Worm (Caenorhabditis elegans) whole organism, dauer: ENCODE measurements around the gene T26A5.2.

ENCODE experiments used
- unc-62 ChIP-seq: sonication (generic microtip); optimal IDR thresholded peaks from 2 replicates; lab custom pipeline; 2017; ENCODE audit warnings: missing biosample characterization, missing genetic modification reagents, missing genetic modification characterization

T26A5.2 gene

DNA sequence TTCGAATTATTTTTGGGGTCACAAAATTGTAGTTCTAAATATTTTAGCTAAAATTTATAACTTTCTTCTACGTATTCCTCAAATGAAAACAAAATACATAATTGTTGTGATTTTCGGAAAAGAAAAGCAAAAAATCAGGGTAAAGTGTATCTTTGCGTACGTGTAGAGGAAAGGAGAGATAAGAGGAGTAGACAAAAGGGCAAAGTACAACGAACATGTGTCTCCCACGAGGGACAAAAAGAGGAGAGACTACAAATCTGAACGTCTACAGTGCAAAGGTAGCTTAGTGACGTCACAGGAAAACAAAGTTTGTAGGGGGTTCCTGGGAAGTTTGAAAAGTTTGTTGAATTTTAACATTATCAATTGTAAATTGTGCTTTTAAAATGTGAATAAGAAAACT, 19.6 kb upstream of the T26A5.2 start:
- no peak for TF ChIP-seq unc-62 (GFP tag; lab: Kevin White, UChicago)

DNA sequence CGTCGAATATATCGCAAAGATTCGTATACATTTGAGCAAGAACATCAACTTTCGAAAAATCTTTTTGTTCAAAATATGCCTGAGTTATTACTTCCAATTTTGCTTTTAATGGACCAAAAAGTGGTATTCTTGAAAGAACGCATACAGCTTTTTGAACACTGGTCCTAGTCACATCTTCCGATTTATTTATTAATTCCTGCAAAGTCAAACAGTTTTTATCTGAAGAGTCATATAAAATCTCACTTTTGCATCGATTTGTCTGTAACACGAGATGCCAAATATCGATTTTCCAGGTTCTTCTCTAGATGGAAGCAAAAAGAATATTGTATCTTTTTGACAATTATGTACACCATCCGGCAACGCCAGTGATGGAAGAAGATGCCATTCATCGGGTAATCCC, 17.3 kb upstream of the T26A5.2 start:
- no peak for TF ChIP-seq unc-62 (GFP tag; lab: Kevin White, UChicago)

DNA sequence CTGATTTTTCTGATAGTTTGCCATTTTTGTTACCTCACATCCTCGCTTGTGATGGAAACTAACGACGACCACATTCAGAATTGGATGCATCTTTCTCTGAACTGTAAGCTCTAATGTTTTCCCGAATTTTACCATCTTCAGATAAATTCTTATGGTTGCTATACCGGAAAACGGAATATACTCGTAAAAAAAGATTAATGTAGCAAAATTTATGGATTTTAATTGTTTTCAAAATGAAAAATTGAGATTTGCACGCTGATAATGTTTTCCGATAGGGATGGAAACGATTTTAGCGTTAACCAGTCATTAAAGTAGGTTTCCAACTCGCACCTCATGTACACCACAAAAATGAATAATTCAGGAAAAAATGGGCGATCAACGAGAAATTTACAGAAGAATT, 16.5 kb upstream of the T26A5.2 start, which contains the start of gene T26A5.6:
T26A5.6 (minus strand) TSS at position 101 of the 400 bp plus-strand sequence.
- TF ChIP-seq unc-62 (GFP tag; lab: Kevin White, UChicago) = no peak

DNA sequence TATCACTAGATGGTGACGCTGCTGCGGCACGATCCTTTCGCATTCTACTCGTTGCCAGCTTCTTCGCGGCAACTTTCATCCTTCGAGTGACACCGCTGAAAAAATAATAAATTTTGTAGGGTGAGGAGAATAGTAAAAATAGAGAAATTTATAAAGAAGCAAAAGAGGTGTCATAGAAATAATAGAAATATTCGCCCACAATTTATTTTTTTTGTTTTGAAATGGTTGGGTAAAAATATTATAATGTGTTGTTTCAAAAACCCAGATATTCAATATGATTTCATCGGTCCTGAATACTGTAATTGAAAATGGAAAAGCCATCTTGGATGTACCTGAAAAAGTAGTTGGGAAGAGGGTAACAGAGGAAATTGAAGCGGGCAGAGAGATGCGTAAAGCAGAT, 14.8 kb upstream of the T26A5.2 start, which contains the start of gene set-1:
set-1 (minus strand) TSS at position 101 of the 400 bp plus-strand sequence.
- TF ChIP-seq unc-62 (GFP tag; lab: Kevin White, UChicago) = no peak

DNA sequence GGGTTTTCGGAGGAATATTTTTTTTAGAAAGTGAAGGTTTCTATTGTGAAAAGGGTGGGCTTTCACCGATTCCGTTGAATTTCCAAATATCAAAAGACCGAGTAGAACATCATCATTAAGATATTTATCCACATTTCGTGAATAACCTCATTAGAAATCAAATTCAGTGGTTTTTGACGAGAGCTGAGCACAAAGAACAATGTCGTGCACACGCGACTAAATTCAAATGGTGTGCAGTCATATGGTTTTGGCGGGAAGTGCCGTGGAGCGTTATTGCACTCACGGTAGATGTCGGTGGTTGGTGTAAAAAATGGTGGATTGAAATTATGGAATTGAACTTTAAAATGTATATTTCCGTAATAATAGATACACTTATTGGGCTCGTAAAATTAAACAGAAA, 14.4 kb upstream of the T26A5.2 start:
- no peak for TF ChIP-seq unc-62 (GFP tag; lab: Kevin White, UChicago)

DNA sequence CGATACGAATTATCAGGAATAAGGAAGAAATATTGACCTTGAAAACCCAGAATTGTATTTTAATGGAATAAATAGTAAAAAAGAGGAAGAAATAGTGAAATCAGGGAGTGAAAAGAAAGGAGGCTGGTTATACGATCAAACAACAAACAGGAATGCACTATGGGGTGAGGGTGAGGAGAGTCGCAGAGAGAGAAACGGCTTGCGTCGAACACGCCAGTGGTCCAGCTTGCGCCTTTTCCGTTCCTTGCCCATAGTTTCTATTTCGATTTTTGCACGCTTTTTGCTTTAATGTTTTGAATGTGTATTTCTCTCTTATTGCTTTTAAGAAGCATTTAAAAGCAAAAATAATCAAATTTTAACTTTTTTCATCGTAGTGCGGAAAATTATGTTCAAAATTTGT, 13.4 kb upstream of the T26A5.2 start:
- no peak for TF ChIP-seq unc-62 (GFP tag; lab: Kevin White, UChicago)

DNA sequence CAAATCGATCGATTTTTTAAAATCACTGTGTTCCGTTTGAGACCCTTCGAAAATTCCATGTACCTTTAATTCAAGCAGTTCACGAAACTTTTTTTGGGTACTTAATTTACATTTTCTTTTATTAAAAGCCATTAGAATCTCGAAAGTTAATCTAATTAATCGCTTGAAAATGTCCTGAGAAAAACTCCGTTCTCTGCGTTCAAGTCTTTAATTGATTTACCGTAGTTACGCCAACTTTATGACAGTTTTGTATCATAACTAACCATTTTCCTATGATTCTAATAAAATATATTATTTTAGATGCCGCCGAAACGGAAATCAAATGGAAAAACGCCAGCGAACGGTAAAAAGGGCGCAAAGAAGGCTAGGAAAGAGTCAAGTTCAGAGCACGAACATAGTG, 12.9 kb upstream of the T26A5.2 start, which contains the start of gene jhdm-1:
jhdm-1 (plus strand) TSS at position 301 of the 400 bp plus-strand sequence.
- TF ChIP-seq unc-62 (GFP tag; lab: Kevin White, UChicago) = no peak

DNA sequence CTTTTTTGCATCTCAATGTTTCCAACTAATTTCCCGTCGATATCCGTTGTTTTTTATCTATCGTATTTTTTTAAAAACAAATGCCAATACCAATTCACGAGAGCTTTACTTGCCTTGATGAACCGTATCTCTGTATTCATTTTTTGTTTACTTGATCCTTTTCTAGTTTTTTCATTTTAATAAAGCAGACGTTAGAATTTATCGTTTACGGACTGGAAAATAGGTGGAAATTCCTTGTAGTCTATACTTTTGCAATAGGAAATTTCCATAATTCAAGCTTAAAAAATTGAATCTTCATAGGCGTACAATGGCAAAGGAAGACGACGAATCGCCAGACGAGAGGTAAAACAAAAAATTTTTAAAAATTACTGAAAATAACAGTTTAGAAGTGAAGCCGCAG, 7.3 kb upstream of the T26A5.2 start, which contains the start of gene algn-1:
algn-1 (plus strand) TSS at position 301 of the 400 bp plus-strand sequence.
- no peak for TF ChIP-seq unc-62 (GFP tag; lab: Kevin White, UChicago)

DNA sequence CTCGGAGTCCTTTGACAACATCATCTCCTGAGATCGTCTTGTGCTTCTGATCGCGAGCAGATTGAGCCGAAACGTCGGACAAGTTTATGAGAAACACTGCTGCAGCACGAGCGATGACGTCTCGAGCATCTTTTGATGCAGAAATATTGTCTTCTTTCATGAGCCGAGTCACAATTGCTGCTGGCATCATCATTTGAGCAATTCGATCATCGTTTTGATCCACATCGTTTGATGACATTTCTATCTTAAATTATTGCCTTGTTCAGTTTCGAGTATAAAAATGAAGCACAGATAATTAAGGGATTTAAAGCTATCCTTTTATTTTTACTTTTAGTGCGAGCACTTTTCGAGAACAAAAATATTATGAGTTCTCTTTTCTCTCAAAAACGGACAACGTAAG, 4.5 kb upstream of the T26A5.2 start, which contains the start of gene T26A5.8:
T26A5.8 (minus strand) TSS at position 247 of the 400 bp plus-strand sequence.
- TF ChIP-seq unc-62 (GFP tag; lab: Kevin White, UChicago) = no peak

DNA sequence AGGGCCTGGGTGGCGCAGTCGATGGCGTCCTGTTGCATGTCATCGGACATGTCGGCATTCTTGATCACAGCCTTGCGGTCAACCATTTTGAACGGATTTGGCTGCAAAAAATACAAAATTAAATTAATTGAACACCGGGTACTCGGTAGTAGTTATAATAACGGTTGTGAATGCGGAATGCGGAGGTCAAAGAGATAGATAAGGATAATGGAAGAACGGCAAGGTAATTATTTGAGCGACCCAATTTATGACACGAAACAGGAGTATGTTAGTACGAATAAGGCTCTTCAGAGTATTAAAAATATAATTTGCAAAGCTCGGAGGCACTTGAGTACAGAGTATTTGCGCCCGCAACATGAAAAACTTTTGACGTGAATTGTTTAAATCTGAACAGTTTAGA, 3.4 kb upstream of the T26A5.2 start, which contains the start of gene dlc-1:
dlc-1 (minus strand) TSS at position 101 of the 400 bp plus-strand sequence.
- TF ChIP-seq unc-62 (GFP tag; lab: Kevin White, UChicago) = no peak

DNA sequence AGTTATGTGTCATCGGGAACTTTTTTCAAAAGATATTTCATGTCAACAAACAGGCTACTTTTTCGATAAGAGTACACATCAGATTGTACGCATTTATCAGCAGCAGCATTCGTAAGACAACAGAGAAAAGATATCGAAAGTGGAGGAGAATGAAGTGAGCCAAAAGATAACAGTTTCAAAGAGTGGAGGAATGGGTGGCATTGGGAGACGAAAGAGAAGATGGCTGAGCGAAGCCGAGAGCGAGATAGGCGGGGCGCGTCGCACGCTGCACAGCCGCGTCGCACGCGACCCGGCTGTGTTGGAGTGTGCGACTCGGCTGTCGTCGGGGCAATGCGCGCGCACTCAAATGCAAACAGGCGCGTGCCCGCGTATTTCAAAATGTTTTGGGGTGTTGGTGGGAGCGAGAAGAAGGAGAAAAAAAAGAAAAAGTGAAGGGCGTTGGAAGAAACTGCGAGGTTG, 3.0 kb upstream of the T26A5.2 start:
- no peak for TF ChIP-seq unc-62 (GFP tag; lab: Kevin White, UChicago)

DNA sequence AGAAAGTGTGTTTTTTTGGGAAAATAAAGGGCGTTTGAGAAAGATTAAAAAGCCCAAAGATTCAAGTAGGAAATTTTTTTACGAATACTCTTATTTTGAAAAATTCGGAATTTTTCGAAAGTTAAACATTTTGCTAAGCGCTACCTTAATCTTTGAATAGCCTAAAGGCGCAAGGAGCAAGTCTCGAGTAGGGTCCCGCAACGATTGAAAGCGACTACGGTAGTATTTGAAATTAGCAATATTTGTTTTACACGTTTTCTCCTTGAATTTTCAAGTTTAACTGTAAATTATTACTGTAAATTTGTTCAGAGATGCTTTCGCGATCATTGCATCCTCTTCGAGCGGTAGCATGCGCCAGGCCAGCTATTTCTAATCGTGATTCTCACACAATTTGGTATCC, 2.2 kb upstream of the T26A5.2 start, which contains the start of gene nduf-2.2:
nduf-2.2 (plus strand) TSS at position 310 of the 400 bp plus-strand sequence.
- TF ChIP-seq unc-62 (GFP tag; lab: Kevin White, UChicago) = no peak

DNA sequence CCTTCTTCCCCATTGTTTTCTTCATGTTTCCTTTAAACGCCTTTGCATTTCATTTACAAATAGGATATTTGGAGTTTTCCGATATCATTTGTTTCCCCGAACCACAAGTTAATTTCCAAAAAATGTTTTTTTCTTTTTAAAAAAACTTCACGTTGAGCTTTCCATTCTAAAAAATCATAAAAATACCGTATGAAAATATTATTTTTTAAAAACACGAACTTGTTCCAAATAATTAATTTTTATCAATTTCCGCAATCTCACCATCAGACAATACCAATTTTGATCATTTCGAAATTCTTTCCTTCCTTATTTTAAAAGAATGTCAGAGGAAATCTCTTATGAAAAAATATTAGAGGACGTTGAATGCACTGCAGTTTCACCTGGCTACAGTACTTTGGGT, 4.3 kb downstream of the T26A5.2 start, which contains the start of gene wht-6:
wht-6 (plus strand) TSS at position 301 of the 400 bp plus-strand sequence.
- TF ChIP-seq unc-62 (GFP tag; lab: Kevin White, UChicago) = no peak

DNA sequence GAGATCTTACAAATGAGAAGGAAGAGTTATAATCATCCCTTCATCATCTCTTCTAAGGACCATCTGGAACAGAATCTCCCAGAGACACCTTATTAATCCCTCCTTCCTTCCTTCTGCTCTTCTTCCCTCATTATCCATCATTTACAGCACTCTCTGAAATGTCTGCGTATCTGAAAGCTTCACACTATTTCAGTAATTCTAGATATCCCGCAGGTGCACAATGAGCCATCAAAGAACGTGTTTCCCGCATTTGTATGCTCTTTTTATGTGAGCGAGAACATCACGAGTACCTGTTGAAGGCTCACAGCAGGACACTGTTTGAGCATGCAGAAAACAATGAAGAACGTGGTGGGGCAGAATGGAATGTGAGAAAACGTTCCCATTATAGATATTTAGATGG, 9.3 kb downstream of the T26A5.2 start:
- TF ChIP-seq unc-62 (GFP tag; lab: Kevin White, UChicago) = no peak

DNA sequence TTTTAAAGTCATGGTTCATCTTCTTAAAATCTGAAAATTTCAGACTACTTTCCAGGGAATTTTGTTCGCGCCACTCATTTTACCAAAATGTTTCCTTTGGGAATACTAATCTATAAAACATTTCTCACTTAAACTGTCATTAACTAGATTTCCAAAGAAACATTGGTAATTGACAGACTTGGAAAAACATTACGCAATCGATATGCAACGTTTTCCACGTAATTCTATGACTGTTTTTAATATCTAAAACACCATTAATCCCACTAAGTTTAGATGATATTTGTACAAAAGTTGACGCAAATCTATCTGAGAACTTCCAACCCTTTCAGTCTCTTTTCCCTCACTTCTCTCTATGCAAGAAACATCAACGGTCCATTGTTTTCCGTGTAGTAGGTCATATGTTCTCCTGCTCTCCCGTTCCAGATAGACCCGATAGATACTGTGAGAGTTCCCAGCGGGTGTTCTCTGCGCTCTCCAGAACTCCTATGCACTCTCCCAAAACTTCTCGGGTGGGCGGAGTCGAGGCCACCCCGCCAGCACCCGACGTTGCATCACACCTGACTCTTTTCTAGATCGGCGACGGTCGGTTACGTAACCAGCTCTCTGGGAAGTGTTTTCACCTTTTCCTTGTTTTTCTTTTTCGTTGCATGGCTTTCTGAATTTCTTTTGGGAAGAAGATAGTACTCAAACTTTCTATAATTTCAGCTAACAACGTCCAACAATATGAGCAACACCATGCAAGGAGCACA, 11.3 kb downstream of the T26A5.2 start, which contains the start of gene zip-8:
zip-8 (plus strand) TSS at position 700 of the 749 bp plus-strand sequence.
- TF ChIP-seq unc-62 (GFP tag; lab: Kevin White, UChicago) = no peak

DNA sequence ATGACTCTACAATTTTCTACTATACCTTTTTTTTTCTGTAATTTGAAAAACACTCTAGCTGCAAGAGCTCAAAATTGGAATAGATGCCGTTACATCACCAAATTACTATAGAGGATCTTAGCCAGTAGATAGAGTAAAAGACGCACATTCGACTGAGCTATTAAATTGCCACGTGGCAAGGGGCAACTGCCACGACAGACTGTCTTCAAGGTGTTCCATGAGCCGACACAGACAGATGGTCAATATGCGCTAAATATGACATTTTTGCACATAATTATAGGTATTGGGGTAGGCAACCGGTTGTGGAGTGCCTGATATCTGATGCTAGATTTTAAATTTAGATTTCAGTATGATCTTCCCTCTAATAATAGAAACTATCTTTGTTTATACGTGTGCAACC, 12.3 kb downstream of the T26A5.2 start:
- TF ChIP-seq unc-62 (GFP tag; lab: Kevin White, UChicago) = no peak
